In the genomic region with DNA sequence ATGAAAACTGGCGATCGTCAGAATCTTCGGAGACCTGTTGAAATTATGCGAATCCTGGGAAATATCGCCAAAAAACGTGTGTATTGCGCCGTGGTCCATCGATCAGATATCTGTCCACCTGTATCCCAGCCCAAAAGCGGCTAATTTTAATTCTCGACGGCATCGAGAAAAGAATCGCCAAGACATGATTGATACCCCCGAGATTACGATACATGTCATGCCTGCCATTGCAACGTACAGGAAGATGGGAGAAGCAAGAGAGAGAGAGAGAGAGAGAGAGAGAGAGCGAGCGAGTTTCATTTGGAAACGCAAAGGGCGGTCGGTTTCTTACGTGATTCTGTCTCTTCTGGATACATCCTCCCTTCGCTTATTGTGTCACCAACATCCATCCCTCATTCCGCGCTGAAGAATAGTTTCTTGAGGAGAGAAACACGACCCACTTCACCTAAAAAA, we compare ENCODE assay signal across 7 worm cellular contexts.
TF ChIP-seq lines count a peak whose summit lies in the region.

A gene (plus strand): TSS at position 403 of the 453 bp plus-strand sequence.

TF ChIP-seq in whole organism, L1 larva, 84 proteins besides CTCF, POLR2A, EP300 and RAD21:
- TF ChIP-seq hlh-17 (GFP tag; optimal IDR thresholded peaks at IDR 0.05; lab: Kevin White, UChicago; ENCODE audit: borderline replicate concordance) (no peak), elt-3 (tag; optimal IDR thresholded peaks at IDR 0.05; lab: Kevin White, UChicago) (peak in 1 of 6 experiments; percentile 39), unc-130 (tag; optimal IDR thresholded peaks at IDR 0.05; lab: Kevin White, UChicago) (no peak), blmp-1 (tag; optimal IDR thresholded peaks at IDR 0.05; lab: Kevin White, UChicago) (peak; percentile 50), nhr-20 (tag; optimal IDR thresholded peaks at IDR 0.05; lab: Kevin White, UChicago) (no peak)

TF ChIP-seq in whole organism, L2 larva, 48 proteins besides CTCF, POLR2A, EP300 and RAD21:
- peak; percentile 78 for TF ChIP-seq nhr-21 (tag; optimal IDR thresholded peaks at IDR 0.05; lab: Kevin White, UChicago)
- TF ChIP-seq ztf-1 (GFP tag; conservative IDR thresholded peaks at IDR 0.05; lab: Robert Waterston, UW) = no peak
- no peak for TF ChIP-seq mbf-1 (tag; optimal IDR thresholded peaks at IDR 0.05; lab: Kevin White, UChicago)
- no peak for TF ChIP-seq peb-1 (tag; optimal IDR thresholded peaks at IDR 0.05; lab: Kevin White, UChicago)
- TF ChIP-seq ceh-16 (tag; optimal IDR thresholded peaks at IDR 0.05; lab: Kevin White, UChicago) = no peak
- TF ChIP-seq zag-1 (tag; optimal IDR thresholded peaks at IDR 0.05; lab: Kevin White, UChicago) = no peak

TF ChIP-seq in whole organism, L3 larva, 47 proteins besides CTCF, POLR2A, EP300 and RAD21:
- TF ChIP-seq nhr-43 (tag; optimal IDR thresholded peaks at IDR 0.05; lab: Kevin White, UChicago; ENCODE audit: poor library complexity, severe bottlenecking) (peak; percentile 61), ztf-11 (tag; optimal IDR thresholded peaks at IDR 0.05; lab: Kevin White, UChicago) (no peak)

TF ChIP-seq in whole organism, L4 larva, 104 proteins besides CTCF, POLR2A, EP300 and RAD21:
- TF ChIP-seq mxl-3 (GFP tag; optimal IDR thresholded peaks at IDR 0.05; lab: Kevin White, UChicago) (peak; percentile 58), nhr-48 (tag; optimal IDR thresholded peaks at IDR 0.05; lab: Kevin White, UChicago) (peak; percentile 53), dmd-8 (GFP tag; IDR thresholded peaks at IDR 0.05; lab: Robert Waterston, UW) (no peak), hlh-11 (tag; optimal IDR thresholded peaks at IDR 0.05; lab: Kevin White, UChicago) (peak; percentile 37)

TF ChIP-seq in whole organism, late embryonic, 69 proteins besides CTCF, POLR2A, EP300 and RAD21:
- TF ChIP-seq mec-3 (tag; optimal IDR thresholded peaks at IDR 0.05; lab: Kevin White, UChicago; ENCODE audit: borderline replicate concordance) (peak; percentile 15), hlh-13 (GFP tag; optimal IDR thresholded peaks at IDR 0.05; lab: Kevin White, UChicago) (no peak), odd-2 (tag; optimal IDR thresholded peaks at IDR 0.05; lab: Kevin White, UChicago) (no peak), ahr-1 (tag; optimal IDR thresholded peaks at IDR 0.05; lab: Kevin White, UChicago) (no peak), ref-2 (tag; optimal IDR thresholded peaks at IDR 0.05; lab: Kevin White, UChicago) (peak; percentile 8), che-1 (tag; optimal IDR thresholded peaks at IDR 0.05; lab: Kevin White, UChicago) (no peak)

TF ChIP-seq in whole organism, mixed stage, embryonic, 35 proteins besides CTCF, POLR2A, EP300 and RAD21:
- TF ChIP-seq elt-1 (tag; optimal IDR thresholded peaks at IDR 0.05; lab: Kevin White, UChicago; ENCODE audit: borderline replicate concordance, insufficient read depth) (peak; percentile 70), ceh-83 (GFP tag; optimal IDR thresholded peaks at IDR 0.05; lab: Kevin White, UChicago) (no peak), ham-2 (GFP tag; optimal IDR thresholded peaks at IDR 0.05; lab: Kevin White, UChicago) (peak; percentile 28)

TF ChIP-seq in whole organism, young adult, 124 proteins besides CTCF, POLR2A, EP300 and RAD21:
- TF ChIP-seq ceh-27 (GFP tag; optimal IDR thresholded peaks at IDR 0.05; lab: Kevin White, UChicago) (peak; percentile 11), B0261.1 (tag; optimal IDR thresholded peaks at IDR 0.05; lab: Kevin White, UChicago) (no peak), ztf-26 (tag; optimal IDR thresholded peaks at IDR 0.05; lab: Kevin White, UChicago) (no peak), Y53G8AR.9 (GFP tag; conservative IDR thresholded peaks at IDR 0.05; lab: Robert Waterston, UW) (no peak)
TF ChIP-seq in whole organism, young adult: peak in this region for 1.
